Worm (Caenorhabditis elegans) whole organism, L4 larva: ENCODE data around the gene F21D9.3.

Source experiments
- F10B5.3 ChIP-seq: sonication (generic microtip); optimal IDR thresholded peaks from 2 replicates; lab custom pipeline; 2016; ENCODE audit warnings: mild to moderate bottlenecking, missing genetic modification characterization, missing compliant biosample characterization
- F26F4.8 ChIP-seq: fragments of 200-800 bp; sonication (Bioruptor generic); conservative IDR thresholded peaks from 2 replicates; pipeline ENCODE4 v1.3.6; 2022; ENCODE audit warnings: missing genetic modification characterization, missing compliant biosample characterization
- F49E8.2 ChIP-seq: sonication (generic microtip); optimal IDR thresholded peaks from 2 replicates; lab custom pipeline; 2016; ENCODE audit warnings: missing compliant biosample characterization, mild to moderate bottlenecking, missing genetic modification characterization, borderline replicate concordance
- R02D3.7 ChIP-seq: fragments of 150-350 bp; sonication (generic microtip); optimal IDR thresholded peaks from 3 replicates; lab custom pipeline; 2014; ENCODE audit warnings: missing biosample characterization, missing genetic modification characterization
- T20F7.1 ChIP-seq: fragments of 200-800 bp; sonication (Bioruptor generic); optimal IDR thresholded peaks from 2 replicates; lab custom pipeline; 2018; ENCODE audit warnings: mild to moderate bottlenecking, missing genetic modification characterization, missing compliant biosample characterization
- T26A8.4 ChIP-seq: fragments of 200-800 bp; sonication (Bioruptor generic); IDR thresholded peaks from 2 replicates; pipeline ENCODE4 v1.3.6; 2022; ENCODE audit warnings: missing genetic modification characterization, missing compliant biosample characterization
- Y48G9A.11 ChIP-seq: fragments of 200-800 bp; sonication (Bioruptor generic); IDR thresholded peaks from 2 replicates; pipeline ENCODE4 v1.3.6; 2022; ENCODE audit warnings: missing genetic modification reagents, missing genetic modification characterization, missing compliant biosample characterization
- Y75B8A.6 ChIP-seq: fragments of 200-800 bp; sonication (Bioruptor generic); IDR thresholded peaks from 2 replicates; pipeline ENCODE4 v1.3.6; 2022; ENCODE audit warnings: missing genetic modification reagents, missing genetic modification characterization, missing compliant biosample characterization
- aha-1 ChIP-seq: fragments of 150-350 bp; peaks from one replicate; lab custom pipeline; 2014; ENCODE audit warnings: missing biosample characterization, missing genetic modification characterization
- aly-2 ChIP-seq: sonication (generic microtip); optimal IDR thresholded peaks from 2 replicates; lab custom pipeline; 2018; ENCODE audit warnings: missing biosample characterization, missing genetic modification characterization
- arid-1 ChIP-seq: fragments of 200-800 bp; sonication (Bioruptor generic); conservative IDR thresholded peaks from 2 replicates; pipeline ENCODE4 v1.3.6; 2022; ENCODE audit warnings: missing genetic modification reagents, missing genetic modification characterization, missing compliant biosample characterization
- ceh-20 ChIP-seq: fragments of 200-800 bp; sonication (Bioruptor generic); IDR thresholded peaks from 2 replicates; pipeline ENCODE4 v1.3.6; 2022; ENCODE audit warnings: missing genetic modification reagents, missing genetic modification characterization, missing compliant biosample characterization
- ceh-28 ChIP-seq: fragments of 150-350 bp; optimal IDR thresholded peaks from 2 replicates; lab custom pipeline; 2014; ENCODE audit warnings: missing biosample characterization, missing genetic modification reagents, missing genetic modification characterization
- cey-2 ChIP-seq: sonication (generic microtip); optimal IDR thresholded peaks from 3 replicates; lab custom pipeline; 2017; ENCODE audit warnings: missing genetic modification characterization, mild to moderate bottlenecking, missing compliant biosample characterization, antibody characterized with exemption, borderline replicate concordance; ENCODE audit not compliant: insufficient read depth
- daf-19 ChIP-seq: fragments of 200-800 bp; sonication (Bioruptor generic); conservative IDR thresholded peaks from 2 replicates; pipeline ENCODE4 v1.3.6; 2022; ENCODE audit warnings: missing genetic modification characterization, missing compliant biosample characterization
- dmd-9 ChIP-seq: fragments of 200-800 bp; sonication (Bioruptor generic); IDR thresholded peaks from 2 replicates; pipeline ENCODE4 v1.3.6; 2022; ENCODE audit warnings: missing genetic modification reagents, missing genetic modification characterization, missing compliant biosample characterization
- fkh-10 ChIP-seq: fragments of 150-350 bp; optimal IDR thresholded peaks from 2 replicates; lab custom pipeline; 2014; ENCODE audit warnings: missing biosample characterization, missing genetic modification reagents, missing genetic modification characterization
- fos-1 ChIP-seq: fragments of 150-350 bp; optimal IDR thresholded peaks from 2 replicates; lab custom pipeline; 2014; ENCODE audit warnings: missing biosample characterization, missing genetic modification characterization
- jun-1 ChIP-seq: fragments of 150-350 bp; optimal IDR thresholded peaks from 2 replicates; lab custom pipeline; 2014; ENCODE audit warnings: missing biosample characterization, missing genetic modification reagents, missing genetic modification characterization
- lin-1 ChIP-seq: fragments of 200-800 bp; sonication (Bioruptor generic); IDR thresholded peaks from 2 replicates; pipeline ENCODE4 v1.3.6; 2022; ENCODE audit warnings: missing genetic modification reagents, missing genetic modification characterization, missing compliant biosample characterization
- lin-38 ChIP-seq: fragments of 200-800 bp; sonication (Bioruptor generic); IDR thresholded peaks from 2 replicates; pipeline ENCODE4 v1.3.6; 2022; ENCODE audit warnings: missing genetic modification reagents, missing genetic modification characterization, missing compliant biosample characterization
- lin-39 ChIP-seq: fragments of 150-350 bp; optimal IDR thresholded peaks from 2 replicates; lab custom pipeline; 2014; ENCODE audit warnings: missing biosample characterization, missing genetic modification reagents, missing genetic modification characterization
- lir-3 ChIP-seq: sonication (generic microtip); optimal IDR thresholded peaks from 2 replicates; lab custom pipeline; 2016; ENCODE audit warnings: mild to moderate bottlenecking, missing genetic modification characterization, missing compliant biosample characterization
- mdl-1 ChIP-seq, 2 experiments: fragments of 150-350 bp in 1 of 2; sonication (generic microtip) in 1 of 2; optimal IDR thresholded peaks; 2 replicates each; lab custom pipeline; 2014 to 2017; ENCODE audit warnings: missing biosample characterization in 2 of 2, missing genetic modification characterization in 2 of 2
- mdt-29 ChIP-seq: fragments of 200-800 bp; sonication (Bioruptor generic); IDR thresholded peaks from 2 replicates; pipeline ENCODE4 v1.3.6; 2022; ENCODE audit warnings: missing genetic modification reagents, missing genetic modification characterization, missing compliant biosample characterization
- nhr-102 ChIP-seq: sonication (generic microtip); optimal IDR thresholded peaks from 2 replicates; lab custom pipeline; 2016; ENCODE audit warnings: mild to moderate bottlenecking, missing genetic modification characterization, moderate library complexity, missing compliant biosample characterization
- nhr-237 ChIP-seq: sonication (generic microtip); optimal IDR thresholded peaks from 2 replicates; lab custom pipeline; 2017; ENCODE audit warnings: missing biosample characterization, missing genetic modification characterization
- nhr-28 ChIP-seq: fragments of 150-350 bp; optimal IDR thresholded peaks from 2 replicates; lab custom pipeline; 2014; ENCODE audit warnings: missing biosample characterization, missing genetic modification characterization
- php-3 ChIP-seq: fragments of 200-800 bp; sonication (Bioruptor generic); IDR thresholded peaks from 2 replicates; pipeline ENCODE4 v1.3.6; 2022; ENCODE audit warnings: missing genetic modification reagents, missing genetic modification characterization, missing compliant biosample characterization
- set-16 ChIP-seq: fragments of 200-800 bp; sonication (Bioruptor generic); IDR thresholded peaks from 2 replicates; pipeline ENCODE4 v1.3.6; 2022; ENCODE audit warnings: missing genetic modification reagents, missing genetic modification characterization, missing compliant biosample characterization
- snpc-4 ChIP-seq: fragments of 150-350 bp; optimal IDR thresholded peaks from 2 replicates; lab custom pipeline; 2014; ENCODE audit warnings: missing biosample characterization, missing genetic modification characterization
- tag-97 ChIP-seq: fragments of 200-800 bp; sonication (Bioruptor generic); IDR thresholded peaks from 2 replicates; pipeline ENCODE4 v1.3.6; 2022; ENCODE audit warnings: missing genetic modification characterization, missing compliant biosample characterization
- unc-130 ChIP-seq: sonication (generic microtip); optimal IDR thresholded peaks from 2 replicates; lab custom pipeline; 2016; ENCODE audit warnings: missing genetic modification reagents, missing genetic modification characterization, missing compliant biosample characterization
- unc-62 ChIP-seq, 3 experiments: fragments of 150-350 bp in 1 of 3; sonication (generic microtip); optimal IDR thresholded peaks in 2 of 3; peaks in 1 of 3; 1 replicate in 1 of 3; 2 replicates in 2 of 3; lab custom pipeline; 2014 to 2017; ENCODE audit warnings: missing biosample characterization in 3 of 3, missing genetic modification characterization in 3 of 3, missing genetic modification reagents in 3 of 3, missing genotype in 1 of 3
- zag-1 ChIP-seq: fragments of 150-350 bp; optimal IDR thresholded peaks from 2 replicates; lab custom pipeline; 2014; ENCODE audit warnings: missing biosample characterization, missing genetic modification characterization
- zfp-2 ChIP-seq: sonication (generic microtip); optimal IDR thresholded peaks from 2 replicates; lab custom pipeline; 2016; ENCODE audit warnings: mild to moderate bottlenecking, missing genetic modification characterization, missing compliant biosample characterization

Gene F21D9.3

ce11 chrV:19257653-19258052 lies at the start of gene F21D9.3:
Gene F21D9.3 (minus strand): TSS chrV:19257753.
- TF ChIP-seq unc-62 (GFP tag; optimal IDR thresholded peaks at IDR 0.05 in 1 of 2; lab: Kevin White, UChicago), result peak in 1 of 2 experiments; percentile 11
- no peak for TF ChIP-seq unc-62 (tag; optimal IDR thresholded peaks at IDR 0.05; lab: Kevin White, UChicago)
- no peak for TF ChIP-seq T20F7.1 (GFP tag; lab: Kevin White, UChicago)
- TF ChIP-seq snpc-4 (tag; lab: Kevin White, UChicago), result no peak
- TF ChIP-seq lin-1 (GFP tag; lab: Robert Waterston, UW), result no peak
- TF ChIP-seq F26F4.8 (GFP tag; lab: Robert Waterston, UW), result no peak

ce11 chrV:19306906-19307305 lies 49.4 kb upstream of the F21D9.3 start, which contains the start of gene F55C9.15:
Gene F55C9.15 (minus strand): TSS chrV:19307006.
- TF ChIP-seq mdl-1 (tag; optimal IDR thresholded peaks at IDR 0.05; lab: Kevin White, UChicago) (no peak), zag-1 (tag; lab: Kevin White, UChicago) (no peak), cey-2 (tag; lab: Kevin White, UChicago) (no peak), nhr-28 (tag; lab: Kevin White, UChicago) (no peak), lin-38 (GFP tag; lab: Robert Waterston, UW) (no peak), Y48G9A.11 (GFP tag; lab: Robert Waterston, UW) (no peak), php-3 (GFP tag; lab: Robert Waterston, UW) (no peak), F10B5.3 (tag; lab: Kevin White, UChicago) (no peak), mdt-29 (GFP tag; lab: Robert Waterston, UW) (no peak), arid-1 (no peak), fkh-10 (no peak), unc-130 (GFP tag; lab: Kevin White, UChicago) (no peak), daf-19 (GFP tag; lab: Robert Waterston, UW) (no peak), jun-1 (tag; lab: Kevin White, UChicago) (no peak)

- TF ChIP-seq ceh-28 (tag; lab: Kevin White, UChicago), result peak; percentile 25
- no peak for TF ChIP-seq Y75B8A.6 (GFP tag; lab: Robert Waterston, UW)
- no peak for TF ChIP-seq dmd-9 (GFP tag; lab: Robert Waterston, UW)
- TF ChIP-seq aha-1 (tag; lab: Kevin White, UChicago), result peak; percentile 58
- TF ChIP-seq, all 104 proteins: peak for 2
Observed at ce11 chrV:19303589-19304174, 46.1 kb upstream of the F21D9.3 start, which contains the start of the genes fbxb-63 and fbxb-61. Gene fbxb-63 (minus strand): TSS chrV:19303730. Gene fbxb-61 (plus strand): TSS chrV:19304124.

- TF ChIP-seq arid-1 (no peak), zfp-2 (tag; lab: Kevin White, UChicago) (no peak), F49E8.2 (no peak), tag-97 (GFP tag; lab: Robert Waterston, UW) (no peak), ceh-20 (GFP tag; lab: Robert Waterston, UW) (no peak), nhr-28 (tag; lab: Kevin White, UChicago) (no peak), set-16 (GFP tag; lab: Robert Waterston, UW) (no peak), lin-39 (tag; lab: Kevin White, UChicago) (no peak), nhr-237 (tag; lab: Kevin White, UChicago) (no peak), lir-3 (tag; lab: Kevin White, UChicago) (no peak)
Observed at ce11 chrV:19301934-19302333, 44.4 kb upstream of the F21D9.3 start, which contains the start of gene fbxb-62. Gene fbxb-62 (minus strand): TSS chrV:19302034.

- TF ChIP-seq T26A8.4 (GFP tag; lab: Robert Waterston, UW) (no peak), R02D3.7 (tag; lab: Kevin White, UChicago) (no peak), ceh-20 (GFP tag; lab: Robert Waterston, UW) (no peak), nhr-102 (no peak), fos-1 (no peak), php-3 (GFP tag; lab: Robert Waterston, UW) (no peak), lir-3 (tag; lab: Kevin White, UChicago) (no peak), aly-2 (tag; lab: Kevin White, UChicago) (no peak), ceh-28 (tag; lab: Kevin White, UChicago) (no peak)
Observed at ce11 chrV:19299262-19299661, 41.7 kb upstream of the F21D9.3 start, which contains the start of gene F55C9.14. Gene F55C9.14 (plus strand): TSS chrV:19299562.
